Fruit fly (Drosophila melanogaster) whole organism, embryonic: Measurements from ENCODE around the gene CAH4.
A peak's percentile ranks its signal among the peaks of the same experiment; 100 is the strongest.

Experiments
- CG11723 ChIP-seq: fragments of 200-800 bp; sonication (Bioruptor generic); optimal IDR thresholded peaks from 2 replicates; lab custom pipeline; 2017; ENCODE audit warnings: missing biosample characterization, mild to moderate bottlenecking, missing genetic modification characterization
- CG13775 ChIP-seq: fragments of 200-800 bp; sonication (Bioruptor generic); optimal IDR thresholded peaks from 3 replicates; lab custom pipeline; 2017; ENCODE audit warnings: missing biosample characterization, mild to moderate bottlenecking, missing genetic modification characterization
- CG14667 ChIP-seq: fragments of 200-800 bp; sonication (Bioruptor generic); IDR thresholded peaks from 2 replicates; pipeline ENCODE4 v1.3.6; 2022; ENCODE audit warnings: missing biosample characterization, missing genetic modification characterization
- CG14860 ChIP-seq: fragments of 200-800 bp; sonication (Bioruptor generic); IDR thresholded peaks from 3 replicates; pipeline ENCODE4 v1.3.6; 2022; ENCODE audit warnings: missing biosample characterization, missing genetic modification characterization; ENCODE audit not compliant: partially characterized antibody
- CG15011 ChIP-seq: fragments of 200-800 bp; sonication (Bioruptor generic); optimal IDR thresholded peaks from 3 replicates; lab custom pipeline; 2018; ENCODE audit warnings: missing biosample characterization, mild to moderate bottlenecking, missing genetic modification characterization
- CG15073 ChIP-seq: fragments of 200-800 bp; sonication (Bioruptor generic); optimal IDR thresholded peaks from 2 replicates; lab custom pipeline; 2016; ENCODE audit warnings: missing biosample characterization, missing genetic modification characterization
- CG15269 ChIP-seq: fragments of 200-800 bp; sonication (Bioruptor generic); optimal IDR thresholded peaks from 2 replicates; lab custom pipeline; 2018; ENCODE audit warnings: missing biosample characterization, mild to moderate bottlenecking, missing genetic modification characterization, moderate library complexity
- CG15514 ChIP-seq: fragments of 200-800 bp; sonication (Bioruptor generic); optimal IDR thresholded peaks from 3 replicates; lab custom pipeline; 2017; ENCODE audit warnings: missing biosample characterization, missing genetic modification characterization, mild to moderate bottlenecking, moderate library complexity, missing genetic modification reagents
- CG16815 ChIP-seq: fragments of 200-800 bp; sonication (Bioruptor generic); optimal IDR thresholded peaks from 3 replicates; lab custom pipeline; 2017; ENCODE audit warnings: missing biosample characterization, mild to moderate bottlenecking, missing genetic modification characterization
- CG17186 ChIP-seq: fragments of 200-800 bp; sonication (Bioruptor generic); optimal IDR thresholded peaks from 3 replicates; lab custom pipeline; 2017; ENCODE audit warnings: missing biosample characterization, missing genetic modification reagents, missing genetic modification characterization
- CG2712 ChIP-seq: fragments of 200-800 bp; optimal IDR thresholded peaks from 3 replicates; lab custom pipeline; 2019; ENCODE audit warnings: missing biosample characterization, mild to moderate bottlenecking, missing genetic modification characterization, moderate library complexity
- CG30403 ChIP-seq: fragments of 200-800 bp; sonication (Bioruptor generic); optimal IDR thresholded peaks from 3 replicates; lab custom pipeline; 2016; ENCODE audit warnings: missing biosample characterization, missing genetic modification characterization
- CG34224 ChIP-seq: fragments of 200-800 bp; sonication (Bioruptor generic); IDR thresholded peaks from 3 replicates; pipeline ENCODE4 v1.3.6; 2022; ENCODE audit warnings: missing biosample characterization, missing genetic modification characterization; ENCODE audit not compliant: partially characterized antibody
- CG34376 ChIP-seq: fragments of 200-800 bp; sonication (Bioruptor generic); optimal IDR thresholded peaks from 2 replicates; lab custom pipeline; 2018; ENCODE audit warnings: missing biosample characterization, mild to moderate bottlenecking, missing genetic modification characterization
- CG4282 ChIP-seq: fragments of 200-800 bp; sonication (Bioruptor generic); optimal IDR thresholded peaks from 2 replicates; lab custom pipeline; 2016; ENCODE audit warnings: missing biosample characterization, missing genetic modification characterization
- CG4404 ChIP-seq: fragments of 200-800 bp; sonication (Bioruptor generic); IDR thresholded peaks from 2 replicates; pipeline ENCODE4 v1.3.6; 2022; ENCODE audit warnings: missing biosample characterization, missing genetic modification characterization
- CG4617 ChIP-seq: fragments of 200-800 bp; sonication (Bioruptor generic); optimal IDR thresholded peaks from 3 replicates; lab custom pipeline; 2016; ENCODE audit warnings: missing biosample characterization, missing genetic modification characterization, borderline replicate concordance
- CG5180 ChIP-seq: fragments of 200-800 bp; sonication (Bioruptor generic); optimal IDR thresholded peaks from 3 replicates; lab custom pipeline; 2017; ENCODE audit warnings: missing biosample characterization, missing genetic modification characterization, mild to moderate bottlenecking, moderate library complexity, missing genetic modification reagents
- CG5953 ChIP-seq: fragments of 200-800 bp; sonication (Bioruptor generic); IDR thresholded peaks from 2 replicates; pipeline ENCODE4 v1.3.6; 2022; ENCODE audit warnings: missing biosample characterization, missing genetic modification characterization
- CG7372 ChIP-seq: fragments of 200-800 bp; sonication (Bioruptor generic); IDR thresholded peaks from 2 replicates; pipeline ENCODE4 v1.3.6; 2022; ENCODE audit warnings: missing biosample characterization, missing genetic modification characterization
- CG7987 ChIP-seq: fragments of 200-800 bp; sonication (Bioruptor generic); optimal IDR thresholded peaks from 2 replicates; lab custom pipeline; 2018; ENCODE audit warnings: missing biosample characterization, mild to moderate bottlenecking, missing genetic modification characterization, moderate library complexity
- CG9932 ChIP-seq: fragments of 200-800 bp; sonication (Bioruptor generic); IDR thresholded peaks from 2 replicates; pipeline ENCODE4 v1.3.6; 2022; ENCODE audit warnings: missing biosample characterization, missing genetic modification characterization
- D ChIP-seq, 2 experiments: fragments of 200-800 bp in 1 of 2; fragments of >200 bp in 1 of 2; sonication (Bioruptor generic) in 1 of 2; optimal IDR thresholded peaks; 2 replicates in 1 of 2; 3 replicates in 1 of 2; lab custom pipeline; 2017; ENCODE audit warnings: mild to moderate bottlenecking in 1 of 2, missing biosample characterization in 1 of 2, missing genetic modification characterization in 1 of 2, missing genetic modification reagents in 1 of 2
- D19B ChIP-seq: fragments of 200-800 bp; sonication (Bioruptor generic); optimal IDR thresholded peaks from 2 replicates; lab custom pipeline; 2017; ENCODE audit warnings: missing biosample characterization, mild to moderate bottlenecking, missing genetic modification characterization
- Dek ChIP-seq: fragments of 200-800 bp; sonication (Bioruptor generic); optimal IDR thresholded peaks from 3 replicates; lab custom pipeline; 2019; ENCODE audit warnings: missing biosample characterization, mild to moderate bottlenecking, missing genetic modification characterization, moderate library complexity
- Ets97D ChIP-seq: fragments of 200-800 bp; sonication (Bioruptor generic); optimal IDR thresholded peaks from 3 replicates; lab custom pipeline; 2016; ENCODE audit warnings: missing biosample characterization, missing genetic modification characterization
- Fer3 ChIP-seq: fragments of 200-800 bp; sonication (Bioruptor generic); optimal IDR thresholded peaks from 2 replicates; lab custom pipeline; 2018; ENCODE audit warnings: missing biosample characterization, mild to moderate bottlenecking, missing genetic modification characterization, moderate library complexity
- MESR4 ChIP-seq: fragments of 200-800 bp; sonication (Bioruptor generic); optimal IDR thresholded peaks from 2 replicates; lab custom pipeline; 2018; ENCODE audit warnings: missing biosample characterization, mild to moderate bottlenecking, missing genetic modification characterization, moderate library complexity
- NC2β ChIP-seq: fragments of 200-800 bp; sonication (Bioruptor generic); optimal IDR thresholded peaks from 2 replicates; lab custom pipeline; 2016; ENCODE audit warnings: missing biosample characterization, missing genetic modification characterization
- Optix ChIP-seq: fragments of 200-800 bp; sonication (Bioruptor generic); IDR thresholded peaks from 3 replicates; pipeline ENCODE4 v1.3.6; 2022; ENCODE audit warnings: missing biosample characterization, missing genetic modification characterization
- abd-A ChIP-seq: fragments of 200-800 bp; sonication (Bioruptor generic); optimal IDR thresholded peaks from 3 replicates; lab custom pipeline; 2019; ENCODE audit warnings: missing biosample characterization, mild to moderate bottlenecking, missing genetic modification characterization, moderate library complexity
- amos ChIP-seq: fragments of 200-800 bp; sonication (Bioruptor generic); IDR thresholded peaks from 2 replicates; pipeline ENCODE4 v1.3.6; 2022; ENCODE audit warnings: missing biosample characterization, missing genetic modification characterization; ENCODE audit not compliant: partially characterized antibody
- btn ChIP-seq: fragments of 200-800 bp; sonication (Bioruptor generic); optimal IDR thresholded peaks from 2 replicates; lab custom pipeline; 2016; ENCODE audit warnings: missing biosample characterization, missing genetic modification characterization
- crol ChIP-seq: fragments of 200-800 bp; sonication (Bioruptor generic); IDR thresholded peaks from 2 replicates; pipeline ENCODE4 v1.3.6; 2022; ENCODE audit warnings: missing biosample characterization, missing genetic modification characterization
- danr ChIP-seq: fragments of 200-800 bp; sonication (Bioruptor generic); IDR thresholded peaks from 2 replicates; pipeline ENCODE4 v1.3.6; 2022; ENCODE audit warnings: missing biosample characterization, missing genetic modification characterization
- en ChIP-seq: fragments of 200-800 bp; sonication (Bioruptor generic); optimal IDR thresholded peaks from 2 replicates; lab custom pipeline; 2016; ENCODE audit warnings: missing biosample characterization, missing genetic modification characterization
- ewg ChIP-seq: fragments of 200-800 bp; sonication (Bioruptor generic); optimal IDR thresholded peaks from 3 replicates; lab custom pipeline; 2017; ENCODE audit warnings: mild to moderate bottlenecking, missing biosample characterization, missing genetic modification reagents, missing genetic modification characterization
- fd3F ChIP-seq: fragments of 200-800 bp; sonication (Bioruptor generic); optimal IDR thresholded peaks from 2 replicates; lab custom pipeline; 2018; ENCODE audit warnings: missing biosample characterization, mild to moderate bottlenecking, missing genetic modification characterization, moderate library complexity
- hth ChIP-seq: fragments of >200 bp; optimal IDR thresholded peaks from 2 replicates; lab custom pipeline; 2017; ENCODE audit warnings: inconsistent platforms
- lmd ChIP-seq: fragments of 200-800 bp; sonication (Bioruptor generic); IDR thresholded peaks from 2 replicates; pipeline ENCODE4 v1.3.6; 2022; ENCODE audit warnings: missing biosample characterization, missing genetic modification characterization
- luna ChIP-seq: fragments of 200-800 bp; sonication (Bioruptor generic); optimal IDR thresholded peaks from 2 replicates; lab custom pipeline; 2016; ENCODE audit warnings: missing biosample characterization, missing genetic modification characterization
- pho ChIP-seq: fragments of 200-800 bp; sonication (Bioruptor generic); optimal IDR thresholded peaks from 2 replicates; lab custom pipeline; 2016; ENCODE audit warnings: missing biosample characterization, missing genetic modification characterization
- pnt ChIP-seq: fragments of 200-800 bp; sonication (Bioruptor generic); optimal IDR thresholded peaks from 3 replicates; lab custom pipeline; 2016; ENCODE audit warnings: missing biosample characterization, missing genetic modification characterization
- pzg ChIP-seq: fragments of 200-800 bp; sonication (Bioruptor generic); optimal IDR thresholded peaks from 3 replicates; lab custom pipeline; 2018; ENCODE audit warnings: missing biosample characterization, mild to moderate bottlenecking, missing genetic modification characterization, moderate library complexity
- seq ChIP-seq: fragments of 200-800 bp; sonication (Bioruptor generic); IDR thresholded peaks from 2 replicates; pipeline ENCODE4 v1.3.6; 2022; ENCODE audit warnings: missing biosample characterization, missing genetic modification characterization
- tgo ChIP-seq: fragments of 200-800 bp; sonication (Bioruptor generic); IDR thresholded peaks from 3 replicates; pipeline ENCODE4 v1.3.6; 2022; ENCODE audit warnings: missing biosample characterization, missing genetic modification characterization
- tin ChIP-seq: fragments of 200-800 bp; sonication (Bioruptor generic); optimal IDR thresholded peaks from 3 replicates; lab custom pipeline; 2016; ENCODE audit warnings: missing biosample characterization, missing genetic modification characterization
- wor ChIP-seq: fragments of 200-800 bp; sonication (Bioruptor generic); IDR thresholded peaks from 2 replicates; pipeline ENCODE4 v1.3.6; 2022; ENCODE audit warnings: missing biosample characterization, missing genetic modification characterization

CAH4 gene

DNA sequence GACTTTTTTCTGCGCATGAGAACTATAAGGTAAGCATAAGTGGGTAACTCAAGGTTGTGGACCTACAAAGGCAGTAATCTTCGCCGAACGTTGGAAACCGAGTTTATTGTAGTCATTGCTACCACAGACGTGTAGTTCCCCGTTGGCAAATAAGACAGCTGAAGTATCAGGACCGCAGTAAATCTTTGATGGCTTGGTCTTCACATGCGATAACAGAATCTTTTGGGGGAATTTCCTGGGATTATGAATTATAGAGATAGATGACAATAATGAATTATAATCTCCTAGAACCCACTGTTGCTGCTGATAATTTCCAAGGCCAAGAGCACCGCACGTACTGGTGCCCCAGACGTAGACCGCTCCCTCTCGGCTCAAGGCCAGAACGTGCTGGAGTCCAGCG is 34.3 kb downstream of the CAH4 start:
- no peak for TF ChIP-seq wor (GFP tag; lab: Robert Waterston, UW)
- TF ChIP-seq CG16815 (GFP tag; lab: Kevin White, UChicago): no peak
- TF ChIP-seq CG11723 (GFP tag; lab: Kevin White, UChicago): no peak
- no peak for TF ChIP-seq seq (GFP tag; lab: Robert Waterston, UW)
- no peak for TF ChIP-seq CG5953 (GFP tag; lab: Robert Waterston, UW)
- TF ChIP-seq lmd (GFP tag; lab: Robert Waterston, UW): no peak
- TF ChIP-seq D19B: no peak
- TF ChIP-seq pho (GFP tag; lab: Kevin White, UChicago): no peak
- no peak for TF ChIP-seq btn (GFP tag; lab: Kevin White, UChicago)
- TF ChIP-seq CG15011: no peak
- TF ChIP-seq CG15073 (GFP tag; lab: Kevin White, UChicago): no peak
- TF ChIP-seq Optix (GFP tag; lab: Robert Waterston, UW): no peak
- no peak for TF ChIP-seq NC2β (GFP tag; lab: Kevin White, UChicago)
- TF ChIP-seq CG15269: no peak
- no peak for TF ChIP-seq CG4282 (GFP tag; lab: Kevin White, UChicago)
- no peak for TF ChIP-seq abd-A (tag; lab: Kevin White, UChicago)
- no peak for TF ChIP-seq pzg (GFP tag; lab: Kevin White, UChicago)
- TF ChIP-seq hth (lab: Kevin White, UChicago): no peak
- no peak for TF ChIP-seq fd3F (GFP tag; lab: Kevin White, UChicago)
- TF ChIP-seq, all 482 proteins: peak for 0

DNA sequence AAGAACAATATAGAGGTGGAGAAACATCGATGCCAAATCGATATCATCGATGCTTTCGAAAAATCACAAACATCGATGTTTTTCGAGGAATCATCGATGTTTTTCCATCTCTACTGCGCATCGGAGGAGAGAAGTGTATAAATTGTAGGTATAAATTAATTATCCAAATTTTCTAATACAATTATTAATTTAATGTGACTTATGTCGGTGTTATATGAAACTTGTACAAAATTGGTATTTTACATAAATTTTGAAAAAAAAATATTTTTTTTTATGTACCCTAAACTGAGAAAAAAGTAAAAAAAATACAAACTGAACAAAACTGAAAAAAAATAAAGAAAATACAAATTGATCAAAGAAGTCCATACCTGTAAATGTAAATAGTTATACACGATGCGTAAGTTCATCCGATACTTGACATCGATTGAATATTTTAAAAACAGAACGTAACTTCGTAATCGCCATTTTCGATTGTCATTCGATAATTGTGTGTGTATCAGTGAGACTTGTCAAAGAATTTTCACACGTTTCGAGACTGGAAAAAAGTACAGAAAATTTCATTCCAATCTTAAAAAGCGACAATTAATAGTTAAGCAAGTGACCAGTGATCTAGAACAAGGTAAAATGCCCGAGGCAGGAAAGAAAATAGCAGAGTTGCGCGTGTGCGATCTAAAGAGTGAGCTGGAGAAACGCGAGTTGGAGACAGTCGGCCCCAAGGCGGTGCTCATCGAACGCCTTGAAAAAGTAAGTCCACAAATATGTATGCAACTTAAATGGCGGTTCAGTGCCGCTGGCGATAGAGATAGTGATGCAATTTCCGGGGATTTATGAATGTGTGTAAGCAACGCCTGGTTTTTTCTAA is 40.1 kb downstream of the CAH4 start, which contains the start of the genes CG5808 and Saf-B:
TSS of gene CG5808 (minus strand) at position 15 of the 862 bp plus-strand sequence.
TSS of gene Saf-B (plus strand) at position 472 of the 862 bp plus-strand sequence.
- TF ChIP-seq D (optimal IDR thresholded peaks at IDR 0.05; lab: Kevin White, UChicago): no peak
- peak; percentile 27 for TF ChIP-seq D (GFP tag; optimal IDR thresholded peaks at IDR 0.05; lab: Kevin White, UChicago)
- TF ChIP-seq CG15514 (GFP tag; lab: Kevin White, UChicago): peak; percentile 41
- TF ChIP-seq en (GFP tag; lab: Kevin White, UChicago): no peak
- peak; percentile 92 for TF ChIP-seq CG14860 (GFP tag; lab: Robert Waterston, UW)
- TF ChIP-seq tgo (GFP tag; lab: Robert Waterston, UW): peak; percentile 63
- TF ChIP-seq CG9932 (GFP tag; lab: Robert Waterston, UW): peak; percentile 38; the same call in 1 of the 2 replicates
- peak; percentile 85 for TF ChIP-seq CG34224 (GFP tag; lab: Robert Waterston, UW)
- TF ChIP-seq Fer3 (tag; lab: Kevin White, UChicago): peak; percentile 19
- no peak for TF ChIP-seq CG34376 (GFP tag; lab: Kevin White, UChicago)
- no peak for TF ChIP-seq crol (GFP tag; lab: Robert Waterston, UW)
- peak; percentile 26 for TF ChIP-seq Ets97D (GFP tag; lab: Kevin White, UChicago)
- peak; percentile 48; the same call in 1 of the 2 replicates for TF ChIP-seq CG4404 (GFP tag; lab: Robert Waterston, UW)
- TF ChIP-seq pnt (GFP tag; lab: Kevin White, UChicago): no peak
- no peak for TF ChIP-seq luna (GFP tag; lab: Kevin White, UChicago)
- TF ChIP-seq CG14667 (GFP tag; lab: Robert Waterston, UW): peak; percentile 38; the same call in 1 of the 2 replicates
- TF ChIP-seq Dek: peak; percentile 33
- TF ChIP-seq CG7372 (GFP tag; lab: Robert Waterston, UW): no peak
- peak; percentile 76 for TF ChIP-seq amos
- no peak for TF ChIP-seq danr
- TF ChIP-seq CG13775 (GFP tag; lab: Kevin White, UChicago): peak; percentile 61
- TF ChIP-seq tin (GFP tag; lab: Kevin White, UChicago): peak; percentile 55
- peak; percentile 61 for TF ChIP-seq CG2712 (tag; lab: Kevin White, UChicago)
- TF ChIP-seq CG7987 (GFP tag; lab: Kevin White, UChicago): no peak
- peak; percentile 7 for TF ChIP-seq pho (GFP tag; lab: Kevin White, UChicago)
- TF ChIP-seq ewg: peak; percentile 31
- TF ChIP-seq CG5180 (GFP tag; lab: Kevin White, UChicago): no peak
- TF ChIP-seq CG4617: peak; percentile 39
- TF ChIP-seq CG30403 (GFP tag; lab: Kevin White, UChicago): peak; percentile 57
- TF ChIP-seq MESR4: peak; percentile 98
- no peak for TF ChIP-seq CG17186 (GFP tag; lab: Kevin White, UChicago)
